Fruit fly (Drosophila melanogaster) whole organism: ENCODE data around the gene CG31792.
A peak's percentile ranks its signal among the peaks of the same experiment; 100 is the strongest.

Experiments used
- CG8478 ChIP-seq: fragments of >200 bp; optimal IDR thresholded peaks from 2 replicates; lab custom pipeline; 2018; ENCODE audit warnings: inconsistent platforms
- Dll ChIP-seq: fragments of >200 bp; optimal IDR thresholded peaks from 2 replicates; lab custom pipeline; 2017
- EcR ChIP-seq, 2 experiments: fragments of >200 bp; optimal IDR thresholded peaks; 2 replicates each; lab custom pipeline; 2017; ENCODE audit warnings: missing biosample characterization in 2 of 2, missing genetic modification characterization in 2 of 2, missing genetic modification reagents in 2 of 2
- pan ChIP-seq: fragments of >200 bp; optimal IDR thresholded peaks from 2 replicates; lab custom pipeline; 2017
- psq ChIP-seq: fragments of >200 bp; optimal IDR thresholded peaks from 2 replicates; lab custom pipeline; 2017
- usp ChIP-seq: fragments of >200 bp; optimal IDR thresholded peaks from 2 replicates; lab custom pipeline; 2017; ENCODE audit warnings: missing biosample characterization, missing genetic modification characterization, mixed read lengths

CG31792 gene

dm6 chr2L:18966844-18967243, 30.4 kb upstream of the CG31792 start:
- TF ChIP-seq CG8478 (no peak), pan (lab: Kevin White, UChicago) (peak; percentile 63)

- TF ChIP-seq psq (lab: Kevin White, UChicago) (no peak), EcR (GFP tag; optimal IDR thresholded peaks at IDR 0.05; lab: Kevin White, UChicago) (no peak), usp (GFP tag; lab: Kevin White, UChicago) (no peak), pan (lab: Kevin White, UChicago) (no peak), Dll (no peak)
Observed at dm6 chr2L:18967897-18968296, 29.4 kb upstream of the CG31792 start.

dm6 chr2L:18968370-18969105, 28.7 kb upstream of the CG31792 start, which contains the start of the genes Nak and Tango6:
Gene Nak, minus strand, starts transcription at chr2L:18968744.
Gene Tango6, plus strand, starts transcription at chr2L:18969028.
- no peak for TF ChIP-seq psq (lab: Kevin White, UChicago)
- no peak for TF ChIP-seq pan (lab: Kevin White, UChicago)
- TF ChIP-seq CG8478, result peak; percentile 14
- TF ChIP-seq EcR (GFP tag; optimal IDR thresholded peaks at IDR 0.05; lab: Kevin White, UChicago), result no peak
- no peak for TF ChIP-seq Dll
- no peak for TF ChIP-seq usp (GFP tag; lab: Kevin White, UChicago)

dm6 chr2L:18974063-18974779, 23.0 kb upstream of the CG31792 start, which contains the start of the genes L2HGDH and CG10431:
Gene L2HGDH, minus strand, starts transcription at chr2L:18974448.
Gene CG10431, plus strand, starts transcription at chr2L:18974710.
- TF ChIP-seq psq (lab: Kevin White, UChicago), result no peak
- no peak for TF ChIP-seq usp (GFP tag; lab: Kevin White, UChicago)
- TF ChIP-seq CG8478, result no peak
- TF ChIP-seq pan (lab: Kevin White, UChicago), result no peak
- TF ChIP-seq EcR (GFP tag; optimal IDR thresholded peaks at IDR 0.05; lab: Kevin White, UChicago), result no peak
- TF ChIP-seq Dll, result no peak

dm6 chr2L:18976749-18977148, 20.5 kb upstream of the CG31792 start:
- TF ChIP-seq usp (GFP tag; lab: Kevin White, UChicago), result no peak
- no peak for TF ChIP-seq CG8478
- no peak for TF ChIP-seq Dll
- TF ChIP-seq EcR (GFP tag; optimal IDR thresholded peaks at IDR 0.05; lab: Kevin White, UChicago), result no peak
- TF ChIP-seq psq (lab: Kevin White, UChicago), result no peak
- TF ChIP-seq pan (lab: Kevin White, UChicago), result no peak

dm6 chr2L:18978923-18979322, 18.3 kb upstream of the CG31792 start:
- TF ChIP-seq pan (lab: Kevin White, UChicago) (no peak), psq (lab: Kevin White, UChicago) (no peak), Dll (no peak), EcR (GFP tag; optimal IDR thresholded peaks at IDR 0.05; lab: Kevin White, UChicago) (no peak)

- no peak for TF ChIP-seq usp (GFP tag; lab: Kevin White, UChicago)
- no peak for TF ChIP-seq EcR (GFP tag; optimal IDR thresholded peaks at IDR 0.05; lab: Kevin White, UChicago)
- TF ChIP-seq CG8478, result no peak
- no peak for TF ChIP-seq psq (lab: Kevin White, UChicago)
- no peak for TF ChIP-seq pan (lab: Kevin White, UChicago)
- TF ChIP-seq Dll, result no peak
Observed at dm6 chr2L:18979407-18979806, 17.8 kb upstream of the CG31792 start.

dm6 chr2L:18980982-18981381, 16.3 kb upstream of the CG31792 start:
- no peak for TF ChIP-seq usp (GFP tag; lab: Kevin White, UChicago)

dm6 chr2L:18981484-18981883, 15.8 kb upstream of the CG31792 start:
- TF ChIP-seq CG8478, result no peak
- TF ChIP-seq pan (lab: Kevin White, UChicago), result no peak
- TF ChIP-seq EcR (GFP tag; optimal IDR thresholded peaks at IDR 0.05; lab: Kevin White, UChicago), result no peak
- TF ChIP-seq Dll, result no peak
- TF ChIP-seq usp (GFP tag; lab: Kevin White, UChicago), result no peak
- TF ChIP-seq psq (lab: Kevin White, UChicago), result no peak

dm6 chr2L:18981947-18982579, 15.2 kb upstream of the CG31792 start:
- no peak for TF ChIP-seq psq (lab: Kevin White, UChicago)
- no peak for TF ChIP-seq Dll
- no peak for TF ChIP-seq pan (lab: Kevin White, UChicago)
- TF ChIP-seq usp (GFP tag; lab: Kevin White, UChicago), result no peak
- no peak for TF ChIP-seq EcR (GFP tag; optimal IDR thresholded peaks at IDR 0.05; lab: Kevin White, UChicago)
- TF ChIP-seq CG8478, result no peak

dm6 chr2L:18982826-18983758, 14.2 kb upstream of the CG31792 start:
- TF ChIP-seq CG8478 (no peak), EcR (GFP tag; optimal IDR thresholded peaks at IDR 0.05; lab: Kevin White, UChicago) (no peak), usp (GFP tag; lab: Kevin White, UChicago) (no peak), Dll (no peak), psq (lab: Kevin White, UChicago) (no peak), pan (lab: Kevin White, UChicago) (no peak)
